Worm (Caenorhabditis elegans) whole organism, L4 larva: ENCODE results near the gene nhr-117.

Source experiments
- aha-1 ChIP-seq: fragments of 150-350 bp; peaks from one replicate; lab custom pipeline; 2014; ENCODE audit warnings: missing biosample characterization, missing genetic modification characterization
- ama-1 ChIP-seq: fragments of 150-350 bp; optimal IDR thresholded peaks from 2 replicates; lab custom pipeline; 2014; ENCODE audit warnings: inconsistent platforms, mixed read lengths
- nhr-28 ChIP-seq: fragments of 150-350 bp; optimal IDR thresholded peaks from 2 replicates; lab custom pipeline; 2014; ENCODE audit warnings: missing biosample characterization, missing genetic modification characterization
- nhr-77 ChIP-seq: fragments of 150-350 bp; optimal IDR thresholded peaks from 2 replicates; lab custom pipeline; 2014; ENCODE audit warnings: missing biosample characterization, missing genetic modification characterization
- unc-130 ChIP-seq: sonication (generic microtip); optimal IDR thresholded peaks from 2 replicates; lab custom pipeline; 2016; ENCODE audit warnings: missing genetic modification reagents, missing genetic modification characterization, missing compliant biosample characterization
- unc-62 ChIP-seq, 3 experiments: fragments of 150-350 bp in 1 of 3; sonication (generic microtip); optimal IDR thresholded peaks in 2 of 3; peaks in 1 of 3; 1 replicate in 1 of 3; 2 replicates in 2 of 3; lab custom pipeline; 2014 to 2017; ENCODE audit warnings: missing biosample characterization in 3 of 3, missing genetic modification characterization in 3 of 3, missing genetic modification reagents in 3 of 3, missing genotype in 1 of 3

DNA sequence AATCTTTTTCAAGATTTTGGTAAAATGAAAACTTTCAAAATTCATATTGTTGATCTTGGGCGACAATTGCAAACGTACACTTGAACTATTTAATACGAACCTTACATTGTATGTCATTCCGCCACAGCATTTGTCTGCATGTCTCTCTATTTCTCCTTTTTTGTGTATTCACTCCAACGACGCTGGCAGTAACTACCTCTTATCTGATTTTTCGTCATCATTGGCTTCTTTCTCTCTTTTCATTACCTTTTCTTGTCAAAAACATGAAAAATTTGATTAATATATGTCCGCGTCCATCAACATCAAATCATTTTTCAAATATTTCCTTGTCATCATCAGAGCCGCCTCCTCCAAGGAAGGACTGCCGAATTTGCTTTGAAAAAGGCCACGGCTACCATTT, 11.2 kb downstream of the nhr-117 start, which contains the start of gene nhr-177:
- TF ChIP-seq unc-62 (GFP tag; optimal IDR thresholded peaks at IDR 0.05 in 1 of 2; lab: Kevin White, UChicago) (peak in 1 of 2 experiments; percentile 35), unc-62 (tag; optimal IDR thresholded peaks at IDR 0.05; lab: Kevin White, UChicago) (no peak), ama-1 (no peak), unc-130 (GFP tag; lab: Kevin White, UChicago) (no peak), nhr-77 (tag; lab: Kevin White, UChicago) (peak; percentile 16), nhr-28 (tag; lab: Kevin White, UChicago) (peak; percentile 89), aha-1 (tag; lab: Kevin White, UChicago) (peak; percentile 5)
